Worm (Caenorhabditis elegans) whole organism, midembryonic: ENCODE results near the gene dhcr-24.

Source experiments
- ref-1 ChIP-seq: fragments of 200-800 bp; sonication (Bioruptor generic); conservative IDR thresholded peaks from 2 replicates; pipeline ENCODE4 v1.3.6; 2022; ENCODE audit warnings: missing genetic modification reagents, missing genetic modification characterization, missing compliant biosample characterization
- ztf-29 ChIP-seq: fragments of 200-800 bp; sonication (Bioruptor generic); IDR thresholded peaks from 2 replicates; pipeline ENCODE4 v1.3.6; 2022; ENCODE audit warnings: missing genetic modification reagents, missing genetic modification characterization, missing compliant biosample characterization

DNA sequence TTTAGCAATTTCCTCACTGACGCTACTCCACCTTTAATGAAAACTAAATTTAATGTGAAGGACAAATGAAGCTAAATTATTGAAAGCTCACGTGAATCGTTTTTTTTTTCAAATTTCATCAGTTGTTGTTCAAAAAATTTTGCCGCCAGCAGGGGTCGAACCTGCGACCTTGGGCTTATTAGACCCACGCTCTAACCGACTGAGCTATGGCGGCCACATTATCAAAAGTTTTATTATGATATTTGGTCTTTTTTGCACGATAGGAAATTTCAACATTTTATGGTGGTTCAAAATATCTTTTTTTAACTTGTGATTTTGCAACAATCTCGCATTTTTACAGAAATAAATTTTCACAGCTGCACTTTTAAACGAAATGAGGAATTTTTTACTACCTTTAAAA is 37.9 kb downstream of the dhcr-24 start:
- TF ChIP-seq ref-1 (GFP tag; lab: Robert Waterston, UW) (no peak), ztf-29 (no peak)
